Worm (Caenorhabditis elegans) whole organism, L2 larva: ENCODE data around the gene col-129.

Source experiments
- C34F6.9 ChIP-seq: fragments of 150-350 bp; optimal IDR thresholded peaks from 2 replicates; lab custom pipeline; 2014; ENCODE audit warnings: missing biosample characterization, missing genetic modification characterization
- F13H6.1 ChIP-seq: sonication (generic microtip); optimal IDR thresholded peaks from 2 replicates; lab custom pipeline; 2016; ENCODE audit warnings: missing genetic modification characterization, missing compliant biosample characterization
- R02D3.7 ChIP-seq: fragments of 150-350 bp; optimal IDR thresholded peaks from 2 replicates; lab custom pipeline; 2014; ENCODE audit warnings: missing biosample characterization, missing genetic modification characterization
- Y55F3AM.14 ChIP-seq: fragments of 200-800 bp; sonication (Bioruptor generic); optimal IDR thresholded peaks from 2 replicates; lab custom pipeline; 2018; ENCODE audit warnings: mild to moderate bottlenecking, missing genetic modification characterization, missing compliant biosample characterization
- ZK546.5 ChIP-seq: sonication (generic microtip); optimal IDR thresholded peaks from 2 replicates; lab custom pipeline; 2017; ENCODE audit warnings: missing biosample characterization, missing genetic modification characterization
- aly-2 ChIP-seq: fragments of 150-350 bp; optimal IDR thresholded peaks from 2 replicates; lab custom pipeline; 2014; ENCODE audit warnings: missing biosample characterization, missing genetic modification characterization
- ama-1 ChIP-seq: fragments of 150-350 bp; optimal IDR thresholded peaks from 2 replicates; lab custom pipeline; 2018; ENCODE audit warnings: inconsistent platforms
- blmp-1 ChIP-seq: sonication (generic microtip); optimal IDR thresholded peaks from 2 replicates; lab custom pipeline; 2017; ENCODE audit warnings: missing genetic modification characterization, mild to moderate bottlenecking, missing compliant biosample characterization, antibody characterized with exemption, moderate library complexity; ENCODE audit not compliant: insufficient read depth
- crh-2 ChIP-seq: sonication (generic microtip); optimal IDR thresholded peaks from 2 replicates; lab custom pipeline; 2017; ENCODE audit warnings: missing biosample characterization, missing genetic modification characterization
- dmd-4 ChIP-seq: sonication (generic microtip); optimal IDR thresholded peaks from 2 replicates; lab custom pipeline; 2017; ENCODE audit warnings: missing biosample characterization, missing genetic modification characterization
- elt-1 ChIP-seq: fragments of 150-350 bp; optimal IDR thresholded peaks from 2 replicates; lab custom pipeline; 2014; ENCODE audit warnings: missing biosample characterization, missing genetic modification characterization
- fos-1 ChIP-seq: fragments of 150-350 bp; optimal IDR thresholded peaks from 2 replicates; lab custom pipeline; 2014; ENCODE audit warnings: missing biosample characterization, missing genetic modification characterization
- gmeb-1 ChIP-seq: fragments of 150-350 bp; optimal IDR thresholded peaks from 2 replicates; lab custom pipeline; 2014; ENCODE audit warnings: missing biosample characterization, missing genetic modification characterization
- lin-39 ChIP-seq: fragments of 150-350 bp; optimal IDR thresholded peaks from 2 replicates; lab custom pipeline; 2014; ENCODE audit warnings: missing biosample characterization, missing genetic modification reagents, missing genetic modification characterization
- lsy-2 ChIP-seq, 2 experiments: fragments of 150-350 bp in 1 of 2; sonication (generic microtip) in 1 of 2; optimal IDR thresholded peaks; 2 replicates each; lab custom pipeline; 2014 to 2017; ENCODE audit warnings: missing biosample characterization in 2 of 2, missing genetic modification characterization in 2 of 2
- mbf-1 ChIP-seq: sonication (generic microtip); optimal IDR thresholded peaks from 2 replicates; lab custom pipeline; 2017; ENCODE audit warnings: missing biosample characterization, missing genetic modification characterization
- nhr-11 ChIP-seq: fragments of 150-350 bp; optimal IDR thresholded peaks from 2 replicates; lab custom pipeline; 2014; ENCODE audit warnings: missing biosample characterization, missing genetic modification characterization
- nhr-12 ChIP-seq: fragments of 150-350 bp; optimal IDR thresholded peaks from 2 replicates; lab custom pipeline; 2014; ENCODE audit warnings: missing biosample characterization, missing genetic modification characterization
- nhr-129 ChIP-seq: fragments of 150-350 bp; optimal IDR thresholded peaks from 2 replicates; lab custom pipeline; 2014; ENCODE audit warnings: missing biosample characterization, missing genetic modification characterization
- nhr-21 ChIP-seq: fragments of 150-350 bp; optimal IDR thresholded peaks from 2 replicates; lab custom pipeline; 2014; ENCODE audit warnings: missing biosample characterization, missing genetic modification characterization
- nhr-237 ChIP-seq: fragments of 150-350 bp; optimal IDR thresholded peaks from 2 replicates; lab custom pipeline; 2014; ENCODE audit warnings: missing biosample characterization, missing genetic modification characterization
- nhr-6 ChIP-seq: fragments of 150-350 bp; optimal IDR thresholded peaks from 2 replicates; lab custom pipeline; 2014; ENCODE audit warnings: missing biosample characterization, missing genetic modification characterization
- nhr-77 ChIP-seq: fragments of 150-350 bp; optimal IDR thresholded peaks from 2 replicates; lab custom pipeline; 2014; ENCODE audit warnings: missing biosample characterization, missing genetic modification characterization
- sem-4 ChIP-seq: fragments of 150-350 bp; optimal IDR thresholded peaks from 2 replicates; lab custom pipeline; 2014; ENCODE audit warnings: missing biosample characterization, missing genetic modification reagents, missing genetic modification characterization
- sma-3 ChIP-seq: sonication (generic microtip); optimal IDR thresholded peaks from 2 replicates; lab custom pipeline; 2016; ENCODE audit warnings: missing genetic modification reagents, missing genetic modification characterization, missing compliant biosample characterization
- unc-55 ChIP-seq: fragments of 150-350 bp; sonication (generic microtip); optimal IDR thresholded peaks from 3 replicates; lab custom pipeline; 2014; ENCODE audit warnings: missing biosample characterization, missing genetic modification reagents, missing genetic modification characterization
- ztf-1 ChIP-seq: fragments of 200-800 bp; sonication (Bioruptor generic); conservative IDR thresholded peaks from 2 replicates; pipeline ENCODE4 v1.3.6; 2022; ENCODE audit warnings: missing genetic modification characterization, missing compliant biosample characterization
- ztf-11 ChIP-seq: sonication (generic microtip); optimal IDR thresholded peaks from 2 replicates; lab custom pipeline; 2017; ENCODE audit warnings: missing biosample characterization, missing genetic modification characterization

col-129 gene

ce11 chrIV:12109743-12110142, 496 bp downstream of the col-129 start:
- TF ChIP-seq nhr-12 (tag; lab: Kevin White, UChicago) (no peak), R02D3.7 (no peak)
- TF ChIP-seq, all 48 proteins: peak for 0

DNA sequence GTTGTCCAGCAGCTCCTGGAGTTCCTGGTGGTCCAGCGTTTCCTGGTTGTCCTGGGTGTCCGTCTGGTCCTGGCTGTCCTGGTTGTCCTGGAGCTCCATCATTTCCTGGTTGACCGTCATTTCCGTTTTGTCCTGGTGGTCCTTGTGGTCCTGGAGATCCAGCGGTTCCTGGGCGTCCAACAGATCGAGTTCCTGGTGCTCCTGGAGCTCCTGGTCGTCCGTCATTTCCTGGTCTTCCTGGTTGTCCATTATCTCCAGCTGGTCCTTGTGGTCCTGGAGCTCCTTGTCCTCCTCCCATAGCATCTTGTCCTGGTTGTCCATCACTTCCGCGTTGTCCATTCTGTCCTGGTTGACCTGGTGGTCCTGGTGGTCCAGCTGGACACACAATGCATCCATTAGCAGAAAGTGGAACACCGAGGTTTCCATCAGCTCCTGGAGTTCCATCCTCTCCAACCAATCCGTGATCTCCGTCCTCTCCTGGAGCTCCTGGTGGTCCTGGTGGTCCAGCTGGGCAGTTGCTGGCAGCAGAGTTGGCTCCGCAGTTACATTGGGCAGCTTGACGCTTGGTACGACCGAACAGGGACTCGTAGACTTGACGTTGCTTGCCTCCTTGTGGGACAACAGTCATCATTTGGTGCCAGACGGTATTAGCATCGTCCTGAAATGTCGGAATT, 1.1 kb downstream of the col-129 start:
- TF ChIP-seq nhr-6 = no peak
- no peak for TF ChIP-seq ZK546.5 (tag; lab: Kevin White, UChicago)
- no peak for TF ChIP-seq dmd-4 (tag; lab: Kevin White, UChicago)
- TF ChIP-seq Y55F3AM.14 (GFP tag; lab: Kevin White, UChicago) = no peak
- TF ChIP-seq aly-2 (tag; lab: Kevin White, UChicago) = no peak
- TF ChIP-seq R02D3.7 = no peak
- no peak for TF ChIP-seq elt-1 (tag; lab: Kevin White, UChicago)
- TF ChIP-seq sma-3 = no peak

- TF ChIP-seq mbf-1 (tag; lab: Kevin White, UChicago) = no peak
- no peak for TF ChIP-seq fos-1 (tag; lab: Kevin White, UChicago)
- no peak for TF ChIP-seq nhr-237 (tag; lab: Kevin White, UChicago)
- TF ChIP-seq ztf-11 (tag; lab: Kevin White, UChicago) = no peak
- TF ChIP-seq crh-2 = no peak
- TF ChIP-seq C34F6.9 (tag; lab: Kevin White, UChicago) = no peak
- TF ChIP-seq elt-1 (tag; lab: Kevin White, UChicago) = no peak
- TF ChIP-seq, all 48 proteins: peak for 0
These were observed 4.7 kb downstream of the col-129 start, which contains the start of gene M18.3 for ce11 chrIV:12105558-12105957. TSS of gene M18.3 (plus strand) at chrIV:12105858.

- TF ChIP-seq sem-4 = no peak
- TF ChIP-seq nhr-77 (tag; lab: Kevin White, UChicago) = no peak
- TF ChIP-seq aly-2 (tag; lab: Kevin White, UChicago) = no peak
These were observed 13.8 kb downstream of the col-129 start, which contains the start of gene mon-2 for ce11 chrIV:12096479-12096878. TSS of gene mon-2 (plus strand) at chrIV:12096779.

ce11 chrIV:12093819-12094218, 16.4 kb downstream of the col-129 start, which contains the start of gene F11A10.5:
TSS of gene F11A10.5 (plus strand) at chrIV:12094119.
- TF ChIP-seq lsy-2 (tag; optimal IDR thresholded peaks at IDR 0.05; lab: Kevin White, UChicago) (no peak), nhr-129 (tag; lab: Kevin White, UChicago) (peak; percentile 46), crh-2 (peak; percentile 13), R02D3.7 (no peak), nhr-21 (tag; lab: Kevin White, UChicago) (no peak), C34F6.9 (tag; lab: Kevin White, UChicago) (no peak), nhr-237 (tag; lab: Kevin White, UChicago) (no peak), F13H6.1 (tag; lab: Kevin White, UChicago) (no peak), gmeb-1 (tag; lab: Kevin White, UChicago) (no peak)

- TF ChIP-seq ama-1 = no peak
- TF ChIP-seq blmp-1 = no peak
- no peak for TF ChIP-seq nhr-21 (tag; lab: Kevin White, UChicago)
- no peak for TF ChIP-seq sma-3
- peak in 1 of 2 experiments; percentile 72 for TF ChIP-seq lsy-2 (tag; optimal IDR thresholded peaks at IDR 0.05; lab: Kevin White, UChicago)
- no peak for TF ChIP-seq nhr-11
- TF ChIP-seq lin-39 (tag; lab: Kevin White, UChicago) = no peak
- peak; percentile 20 for TF ChIP-seq unc-55 (GFP tag; lab: Kevin White, UChicago)
- TF ChIP-seq, all 48 proteins: peak for 2
These were observed 16.9 kb downstream of the col-129 start, which contains the start of gene cpsf-4 for ce11 chrIV:12093384-12093783. TSS of gene cpsf-4 (minus strand) at chrIV:12093445.

DNA sequence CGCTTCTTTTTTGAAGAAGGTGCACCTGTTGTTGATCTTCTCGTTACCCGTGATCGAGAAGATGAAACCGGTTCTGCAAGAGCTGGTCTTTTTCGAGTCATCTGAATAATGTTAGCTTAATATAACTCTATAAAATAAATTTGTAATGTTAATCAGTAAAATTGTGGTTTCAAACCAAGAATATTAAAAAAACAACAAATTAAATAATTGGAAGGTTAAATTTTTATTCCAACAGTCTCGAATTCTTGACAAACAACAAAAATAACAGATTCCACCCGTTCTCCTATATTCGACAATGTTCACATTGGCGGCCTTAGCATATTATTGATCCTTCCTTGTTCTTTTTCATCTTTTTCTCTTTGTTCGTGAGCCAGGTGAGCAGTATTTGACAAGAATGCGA, 18.1 kb downstream of the col-129 start, which contains the start of gene mig-32:
mig-32 (minus strand) TSS at position 101 of the 400 bp plus-strand sequence.
- TF ChIP-seq ztf-1 (GFP tag; lab: Robert Waterston, UW) = no peak
- TF ChIP-seq nhr-129 (tag; lab: Kevin White, UChicago) = no peak
- no peak for TF ChIP-seq C34F6.9 (tag; lab: Kevin White, UChicago)
